Worm (Caenorhabditis elegans): ENCODE results near the gene ttm-1.

Gene ttm-1

DNA sequence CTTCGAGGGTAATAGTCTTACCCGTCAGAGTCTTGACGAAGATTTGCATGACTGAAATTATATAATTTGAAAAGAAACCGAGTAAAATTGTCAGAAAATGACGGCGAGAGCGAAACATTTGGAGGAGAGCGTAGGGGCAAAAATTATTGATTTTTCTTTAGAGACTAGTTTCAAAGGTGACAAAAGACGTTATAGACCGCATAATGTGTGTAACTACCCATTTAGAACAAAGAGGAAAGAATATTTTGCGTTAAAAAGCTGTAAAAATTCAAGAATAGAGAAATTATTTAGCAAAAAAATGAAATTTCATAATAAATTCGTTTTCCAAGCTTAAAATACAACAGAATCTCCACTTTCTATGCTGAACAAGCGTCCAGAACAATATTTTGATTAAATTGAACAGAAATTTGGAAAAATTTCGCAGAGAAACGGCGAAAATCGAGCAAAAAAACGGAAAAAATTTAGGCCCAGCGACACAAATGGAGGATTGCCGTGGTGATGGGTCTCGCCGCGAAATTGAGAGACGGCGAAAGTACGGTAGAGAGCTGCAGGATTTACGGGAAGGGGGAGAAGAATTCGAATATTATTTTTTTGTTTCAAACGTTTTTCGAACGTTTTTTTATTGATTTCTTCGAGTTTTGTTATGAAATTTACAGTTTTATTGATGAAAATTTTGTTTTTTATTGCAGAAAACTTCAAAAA, 11.8 kb upstream of the ttm-1 start, which contains the start of the genes ubq-2 and frg-1:
Gene ubq-2 (minus strand): TSS at position 51 of the 702 bp plus-strand sequence.
Gene frg-1 (plus strand): TSS at position 690 of the 702 bp plus-strand sequence.
- TF ChIP-seq C04F5.9 (tag; optimal IDR thresholded peaks at IDR 0.05): peak; percentile 57
- TF ChIP-seq nhr-11 (tag; optimal IDR thresholded peaks at IDR 0.05): peak; percentile 19
- peak; percentile 71 for TF ChIP-seq lin-39 (tag; optimal IDR thresholded peaks at IDR 0.05)
- TF ChIP-seq tlp-1 (tag; optimal IDR thresholded peaks at IDR 0.05): no peak
- no peak for TF ChIP-seq ceh-88 (GFP tag; IDR thresholded peaks at IDR 0.05)
- TF ChIP-seq lin-35 (GFP tag; optimal IDR thresholded peaks at IDR 0.05): peak; percentile 83 to 91
- TF ChIP-seq aly-2 (tag; optimal IDR thresholded peaks at IDR 0.05): peak; percentile 84
- peak; percentile 49 for TF ChIP-seq ceh-8 (GFP tag; optimal IDR thresholded peaks at IDR 0.05)
- no peak for TF ChIP-seq unc-62 (GFP tag; optimal IDR thresholded peaks at IDR 0.05)
- TF ChIP-seq efl-1 (optimal IDR thresholded peaks at IDR 0.05): peak; percentile 88 to 91
- peak; percentile 82 to 98 for TF ChIP-seq efl-1 (GFP tag; optimal IDR thresholded peaks at IDR 0.05 in 1 of 2)
- TF ChIP-seq fkh-10 (GFP tag; optimal IDR thresholded peaks at IDR 0.05): peak; percentile 48
- TF ChIP-seq ceh-90 (tag; optimal IDR thresholded peaks at IDR 0.05): no peak
- peak; percentile 59 for TF ChIP-seq mab-9 (GFP tag; IDR thresholded peaks at IDR 0.05)
- TF ChIP-seq hlh-4 (tag; optimal IDR thresholded peaks at IDR 0.05): no peak
- TF ChIP-seq fos-1 (tag; optimal IDR thresholded peaks at IDR 0.05): peak; percentile 85
- no peak for TF ChIP-seq unc-30 (tag; optimal IDR thresholded peaks at IDR 0.05)
- peak; percentile 87 for TF ChIP-seq lin-14 (GFP tag; optimal IDR thresholded peaks at IDR 0.05)
- no peak for TF ChIP-seq nhr-12 (tag; optimal IDR thresholded peaks at IDR 0.05)
- TF ChIP-seq hpl-2 (GFP tag; optimal IDR thresholded peaks at IDR 0.05): peak; percentile 72
- TF ChIP-seq pag-3 (tag; optimal IDR thresholded peaks at IDR 0.05; ENCODE audit: borderline replicate concordance, insufficient read depth): no peak
- TF ChIP-seq ets-5 (GFP tag; IDR thresholded peaks at IDR 0.05): no peak
- peak; percentile 72 for TF ChIP-seq mef-2 (tag; optimal IDR thresholded peaks at IDR 0.05)
- TF ChIP-seq efl-3 (GFP tag; optimal IDR thresholded peaks at IDR 0.05): no peak
- peak; percentile 93 for TF ChIP-seq swsn-7 (tag; optimal IDR thresholded peaks at IDR 0.05)
- no peak for TF ChIP-seq pqm-1 (tag; optimal IDR thresholded peaks at IDR 0.05)
- TF ChIP-seq zag-1 (tag; optimal IDR thresholded peaks at IDR 0.05): no peak
- TF ChIP-seq mep-1 (tag; optimal IDR thresholded peaks at IDR 0.05): peak; percentile 82
- no peak for TF ChIP-seq hlh-17 (GFP tag; optimal IDR thresholded peaks at IDR 0.05; ENCODE audit: borderline replicate concordance)
- peak; percentile 69 for TF ChIP-seq zip-4 (GFP tag; optimal IDR thresholded peaks at IDR 0.05)
- peak; percentile 86 for TF ChIP-seq nhr-90 (tag; optimal IDR thresholded peaks at IDR 0.05; ENCODE audit: poor library complexity)
- TF ChIP-seq nhr-85 (tag): peak; percentile 93
- TF ChIP-seq nhr-76 (tag; optimal IDR thresholded peaks at IDR 0.05): no peak
- peak; percentile 93 for TF ChIP-seq nhr-71 (tag; optimal IDR thresholded peaks at IDR 0.05)
- TF ChIP-seq nhr-19 (GFP tag; conservative IDR thresholded peaks at IDR 0.05): peak; percentile 85
- peak; percentile 91 for TF ChIP-seq fkh-8 (tag; optimal IDR thresholded peaks at IDR 0.05)
- peak; percentile 93 for TF ChIP-seq dsc-1 (tag; optimal IDR thresholded peaks at IDR 0.05)
- peak; percentile 78 for TF ChIP-seq grh-1 (GFP tag; IDR thresholded peaks at IDR 0.05)
- peak; percentile 67 for TF ChIP-seq egl-13 (tag; optimal IDR thresholded peaks at IDR 0.05)
- TF ChIP-seq dpl-1 (GFP tag; optimal IDR thresholded peaks at IDR 0.05): peak; percentile 78 to 84 (median 84)
- TF ChIP-seq nhr-20 (tag; optimal IDR thresholded peaks at IDR 0.05): peak; percentile 86
- peak in 1 of 2 experiments; percentile 64 for TF ChIP-seq ztf-11 (tag; optimal IDR thresholded peaks at IDR 0.05)
- TF ChIP-seq nhr-237 (tag; optimal IDR thresholded peaks at IDR 0.05): no peak
- peak; percentile 97 for TF ChIP-seq snu-23 (GFP tag; optimal IDR thresholded peaks at IDR 0.05)
- TF ChIP-seq isw-1 (GFP tag; IDR thresholded peaks at IDR 0.05): peak; percentile 85
- TF ChIP-seq sox-4 (tag; optimal IDR thresholded peaks at IDR 0.05): peak; percentile 79
- TF ChIP-seq pax-3 (tag; optimal IDR thresholded peaks at IDR 0.05): peak; percentile 64
- TF ChIP-seq mdl-1 (tag; optimal IDR thresholded peaks at IDR 0.05): peak in 1 of 2 experiments; percentile 73
- TF ChIP-seq ces-1 (GFP tag; optimal IDR thresholded peaks at IDR 0.05): no peak
- TF ChIP-seq Y116A8C.19 (tag; optimal IDR thresholded peaks at IDR 0.05; ENCODE audit: borderline replicate concordance): no peak
- TF ChIP-seq elt-3 (tag; optimal IDR thresholded peaks at IDR 0.05): peak in 3 of 6 experiments; percentile 2 to 78 (median 76)

Data from whole organism, L1 larva.